Worm (Caenorhabditis elegans) whole organism, midembryonic: ENCODE results near the gene unc-6.

ENCODE experiments used
- flt-1 ChIP-seq: fragments of 200-800 bp; sonication (Bioruptor generic); IDR thresholded peaks from 2 replicates; pipeline ENCODE4 v1.3.6; 2022; ENCODE audit warnings: missing genetic modification characterization, missing compliant biosample characterization
- klf-2 ChIP-seq: fragments of 200-800 bp; sonication (Bioruptor generic); conservative IDR thresholded peaks from 2 replicates; pipeline ENCODE4 v1.3.6; 2022; ENCODE audit warnings: missing genetic modification reagents, missing genetic modification characterization, missing compliant biosample characterization
- ztf-23 ChIP-seq: fragments of 200-800 bp; sonication (Bioruptor generic); IDR thresholded peaks from 2 replicates; pipeline ENCODE4 v1.3.6; 2022; ENCODE audit warnings: missing genetic modification reagents, missing genetic modification characterization, missing compliant biosample characterization

DNA sequence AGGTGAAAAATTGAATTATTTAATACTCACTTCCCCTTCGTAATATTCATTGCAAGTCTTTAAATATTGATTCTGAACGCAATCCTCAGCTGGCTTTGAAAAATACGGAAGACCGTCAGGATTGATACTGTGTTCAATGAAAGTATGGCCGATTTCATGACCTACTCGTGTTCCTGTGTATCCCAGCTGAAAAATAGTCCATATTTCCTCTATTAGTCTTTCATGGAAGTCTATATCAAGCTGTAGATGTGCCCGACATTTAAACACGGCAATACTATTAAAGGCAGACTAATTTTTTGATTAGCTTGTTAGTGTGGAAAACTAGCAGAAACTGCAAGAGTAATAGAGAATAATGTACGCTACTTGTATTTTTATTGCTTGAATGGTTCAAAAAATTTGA lies 27.9 kb upstream of the unc-6 start:
- no peak for TF ChIP-seq flt-1
- TF ChIP-seq klf-2 = no peak
- no peak for TF ChIP-seq ztf-23 (GFP tag; lab: Robert Waterston, UW)
